Worm (Caenorhabditis elegans): ENCODE results near the gene gst-17.
"Not testable (repeated sequence)": the region's sequence is repeated elsewhere in the genome, so short reads cannot be mapped to it uniquely, and the experiment has no call there.

Gene gst-17

DNA sequence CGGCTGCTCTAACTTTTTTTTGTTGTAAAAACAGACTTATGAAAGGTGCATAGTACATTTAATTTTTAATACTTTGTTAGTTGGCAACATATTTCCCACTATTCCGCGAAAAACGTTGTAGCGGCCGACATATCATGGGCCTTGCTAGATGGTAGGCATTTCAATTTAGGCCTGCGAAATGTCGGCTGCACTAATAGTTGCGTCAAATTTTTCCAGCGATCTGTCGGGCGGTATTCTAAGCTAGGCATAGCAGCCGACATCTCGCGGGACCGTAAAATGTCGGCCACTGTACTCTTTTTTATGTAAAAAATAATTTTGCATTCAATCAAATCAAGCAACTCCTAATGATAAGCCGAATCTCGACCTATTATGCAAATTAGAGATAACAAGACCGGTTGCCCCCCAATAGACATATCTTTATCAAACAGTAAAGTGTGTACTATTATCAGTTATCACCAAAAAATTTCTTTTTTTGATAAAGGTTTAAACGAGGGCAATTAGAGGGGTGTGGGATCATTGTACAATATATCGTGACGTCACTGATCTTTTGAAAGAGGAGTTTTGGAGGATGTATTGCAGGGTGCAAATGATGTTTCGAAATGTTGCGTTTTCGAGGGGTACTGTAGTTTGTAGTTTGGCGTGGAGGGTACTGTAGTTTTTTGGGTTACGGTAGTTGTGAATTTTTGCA, 34.5 kb upstream of the gst-17 start:
- TF ChIP-seq ztf-29 (GFP tag; IDR thresholded peaks at IDR 0.05) = no peak
- no peak for TF ChIP-seq flt-1 (GFP tag; IDR thresholded peaks at IDR 0.05)
- TF ChIP-seq ztf-23 (GFP tag; IDR thresholded peaks at IDR 0.05) = no peak
- TF ChIP-seq med-1 (GFP tag; optimal IDR thresholded peaks at IDR 0.05; ENCODE audit: insufficient read depth) = no peak
- no peak for TF ChIP-seq ref-1 (GFP tag; conservative IDR thresholded peaks at IDR 0.05)
- TF ChIP-seq cog-1 (tag; optimal IDR thresholded peaks at IDR 0.05) = no peak
- no peak for TF ChIP-seq klf-2 (GFP tag; conservative IDR thresholded peaks at IDR 0.05)
- TF ChIP-seq tab-1 (GFP tag; IDR thresholded peaks at IDR 0.05) = no peak
- TF ChIP-seq T22C8.4 (GFP tag; IDR thresholded peaks at IDR 0.05) = no peak

DNA sequence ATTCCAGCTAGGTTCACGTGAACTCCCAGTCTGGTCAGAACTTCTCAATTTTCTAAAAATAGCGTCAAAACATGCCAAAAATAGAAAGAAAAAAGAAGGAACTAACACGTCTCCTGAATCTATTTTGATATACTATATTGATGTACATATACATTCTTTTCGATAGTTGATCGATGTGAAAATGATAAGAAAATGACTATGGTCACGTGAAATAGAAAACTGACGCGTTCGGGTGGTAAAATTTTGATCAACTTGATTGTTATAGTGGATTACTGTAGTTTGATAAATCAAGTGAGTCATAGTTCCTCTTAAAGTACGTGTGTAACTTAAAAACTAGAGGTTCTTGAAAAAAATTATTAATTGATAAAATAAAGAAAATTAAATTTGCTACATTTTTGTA, 33.8 kb upstream of the gst-17 start:
- TF ChIP-seq cog-1 (tag; optimal IDR thresholded peaks at IDR 0.05) = no peak
- no peak for TF ChIP-seq klf-2 (GFP tag; conservative IDR thresholded peaks at IDR 0.05)
- no peak for TF ChIP-seq med-1 (GFP tag; optimal IDR thresholded peaks at IDR 0.05; ENCODE audit: insufficient read depth)
- no peak for TF ChIP-seq ztf-29 (GFP tag; IDR thresholded peaks at IDR 0.05)
- TF ChIP-seq flt-1 (GFP tag; IDR thresholded peaks at IDR 0.05) = no peak
- no peak for TF ChIP-seq tab-1 (GFP tag; IDR thresholded peaks at IDR 0.05)
- no peak for TF ChIP-seq ztf-23 (GFP tag; IDR thresholded peaks at IDR 0.05)
- no peak for TF ChIP-seq T22C8.4 (GFP tag; IDR thresholded peaks at IDR 0.05)
- no peak for TF ChIP-seq ref-1 (GFP tag; conservative IDR thresholded peaks at IDR 0.05)

DNA sequence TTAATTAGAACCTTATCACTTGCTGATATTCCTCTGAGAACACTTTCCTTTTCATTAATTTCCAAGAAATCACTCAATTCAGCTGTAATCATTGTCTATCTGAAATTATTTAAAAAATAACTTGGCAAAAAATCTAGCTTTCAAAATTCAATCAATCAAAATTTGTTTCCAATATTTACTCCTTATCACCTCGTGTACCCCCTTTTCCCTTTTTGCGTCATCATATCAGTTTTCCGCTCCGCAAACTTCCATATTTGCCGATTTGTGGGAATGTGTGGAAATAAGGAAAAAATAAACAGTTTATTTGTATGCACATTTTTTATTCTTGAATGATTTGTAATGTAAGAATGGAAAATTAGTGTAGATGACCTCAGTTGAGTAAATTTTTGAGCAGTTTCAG, 31.4 kb upstream of the gst-17 start, which contains the start of gene C31C9.6:
Gene C31C9.6, minus strand, starts transcription at position 101 of the 400 bp plus-strand sequence.
- not testable (repeated sequence) for TF ChIP-seq klf-2 (GFP tag; conservative IDR thresholded peaks at IDR 0.05); med-1 (GFP tag; optimal IDR thresholded peaks at IDR 0.05; ENCODE audit: insufficient read depth); T22C8.4 (GFP tag; IDR thresholded peaks at IDR 0.05)

DNA sequence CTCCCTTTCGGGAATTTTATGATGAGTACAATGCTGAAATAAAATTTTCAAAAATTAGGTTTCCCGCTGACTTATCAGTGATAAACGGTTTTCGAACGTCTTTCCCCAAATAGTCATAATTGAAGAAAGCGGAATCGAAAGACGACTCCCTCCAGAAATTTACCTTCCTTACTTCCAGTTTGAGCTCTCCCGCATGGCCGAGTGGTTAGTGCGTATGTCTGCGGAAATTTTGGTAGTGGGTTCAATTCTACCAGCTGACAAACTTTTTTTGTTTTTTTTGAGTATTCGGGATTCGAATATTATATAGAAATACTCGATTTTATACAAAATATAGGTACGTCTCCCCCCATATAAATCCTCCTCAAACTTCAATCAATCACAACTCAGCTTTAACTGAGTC, 27.8 kb upstream of the gst-17 start:
- TF ChIP-seq flt-1 (GFP tag; IDR thresholded peaks at IDR 0.05) = peak; percentile 75; the same call in 1 of the 2 replicates

DNA sequence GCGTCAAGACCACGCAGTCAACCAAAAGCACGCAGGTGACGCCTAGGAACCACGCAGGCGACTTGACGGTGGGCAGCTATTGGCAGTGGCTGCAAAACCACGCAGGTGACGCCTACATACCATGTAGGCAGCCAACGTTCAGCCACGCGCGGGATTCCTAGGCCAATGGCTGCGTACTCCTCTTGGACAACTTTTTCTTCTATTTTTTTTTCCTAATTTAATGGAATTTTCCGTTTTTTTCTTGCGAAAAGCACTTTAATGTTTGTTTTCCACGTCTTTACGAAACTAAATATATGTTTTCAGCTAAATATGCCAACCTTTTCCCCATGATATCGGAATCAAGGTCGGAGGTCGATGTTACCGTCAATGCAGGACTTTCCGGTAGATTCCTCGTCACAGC, 24.1 kb upstream of the gst-17 start, which contains the start of gene C31C9.9:
Gene C31C9.9, plus strand, starts transcription at position 301 of the 400 bp plus-strand sequence.
- not testable (repeated sequence) for TF ChIP-seq cog-1 (tag; optimal IDR thresholded peaks at IDR 0.05); klf-2 (GFP tag; conservative IDR thresholded peaks at IDR 0.05); T22C8.4 (GFP tag; IDR thresholded peaks at IDR 0.05)

DNA sequence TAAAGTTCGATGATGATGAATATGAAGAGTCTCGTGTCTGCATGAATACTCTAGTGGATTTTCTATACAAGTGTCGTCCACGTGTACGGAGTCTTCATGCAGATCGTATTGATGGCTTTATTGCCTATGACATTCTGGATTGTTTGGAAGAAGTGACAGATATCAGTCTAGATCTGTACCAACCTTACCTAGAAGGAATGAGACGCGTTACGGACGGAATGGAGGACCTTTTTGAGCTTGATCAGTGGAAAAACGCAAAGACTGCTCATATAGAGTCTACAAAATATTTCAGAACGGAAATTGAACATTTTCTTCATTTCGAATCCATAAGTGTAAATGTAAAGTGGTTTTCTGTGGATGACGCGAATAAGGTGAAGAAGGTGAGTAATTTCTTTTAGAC, 17.6 kb upstream of the gst-17 start, which contains the start of gene fbxa-169:
Gene fbxa-169, plus strand, starts transcription at position 301 of the 400 bp plus-strand sequence.
- TF ChIP-seq T22C8.4 (GFP tag; IDR thresholded peaks at IDR 0.05) = no peak
- TF ChIP-seq cog-1 (tag; optimal IDR thresholded peaks at IDR 0.05) = no peak
- TF ChIP-seq klf-2 (GFP tag; conservative IDR thresholded peaks at IDR 0.05) = no peak
- TF ChIP-seq tab-1 (GFP tag; IDR thresholded peaks at IDR 0.05) = no peak
- TF ChIP-seq flt-1 (GFP tag; IDR thresholded peaks at IDR 0.05) = no peak
- no peak for TF ChIP-seq ztf-23 (GFP tag; IDR thresholded peaks at IDR 0.05)
- no peak for TF ChIP-seq ztf-29 (GFP tag; IDR thresholded peaks at IDR 0.05)
- TF ChIP-seq ref-1 (GFP tag; conservative IDR thresholded peaks at IDR 0.05) = no peak
- TF ChIP-seq med-1 (GFP tag; optimal IDR thresholded peaks at IDR 0.05; ENCODE audit: insufficient read depth) = no peak

DNA sequence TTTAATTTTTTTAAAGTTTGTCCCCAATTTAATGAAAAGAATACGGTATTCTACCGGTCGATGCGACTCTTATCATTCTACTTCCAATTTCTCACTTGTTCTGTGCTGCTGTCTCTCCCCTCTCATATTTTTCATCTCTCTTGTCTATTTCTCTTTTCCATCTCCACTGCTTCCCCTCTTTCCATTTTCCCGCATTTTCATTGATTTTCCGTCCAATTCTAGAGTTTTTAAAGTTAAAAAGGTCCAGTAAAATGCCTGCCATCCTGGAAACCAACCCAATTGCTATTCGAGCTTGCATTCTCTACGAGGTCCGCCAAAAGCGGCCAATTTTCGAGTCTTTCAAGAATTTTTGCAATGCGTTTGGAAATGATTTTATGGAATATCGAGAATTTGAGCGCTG, 10.7 kb upstream of the gst-17 start, which contains the start of gene fbxa-167:
Gene fbxa-167, plus strand, starts transcription at position 179 of the 400 bp plus-strand sequence.
- no peak for TF ChIP-seq ztf-23 (GFP tag; IDR thresholded peaks at IDR 0.05)
- TF ChIP-seq ref-1 (GFP tag; conservative IDR thresholded peaks at IDR 0.05) = no peak
- TF ChIP-seq med-1 (GFP tag; optimal IDR thresholded peaks at IDR 0.05; ENCODE audit: insufficient read depth) = no peak
- TF ChIP-seq cog-1 (tag; optimal IDR thresholded peaks at IDR 0.05) = no peak
- TF ChIP-seq ztf-29 (GFP tag; IDR thresholded peaks at IDR 0.05) = no peak
- no peak for TF ChIP-seq flt-1 (GFP tag; IDR thresholded peaks at IDR 0.05)
- TF ChIP-seq T22C8.4 (GFP tag; IDR thresholded peaks at IDR 0.05) = no peak
- TF ChIP-seq tab-1 (GFP tag; IDR thresholded peaks at IDR 0.05) = no peak
- TF ChIP-seq klf-2 (GFP tag; conservative IDR thresholded peaks at IDR 0.05) = no peak

DNA sequence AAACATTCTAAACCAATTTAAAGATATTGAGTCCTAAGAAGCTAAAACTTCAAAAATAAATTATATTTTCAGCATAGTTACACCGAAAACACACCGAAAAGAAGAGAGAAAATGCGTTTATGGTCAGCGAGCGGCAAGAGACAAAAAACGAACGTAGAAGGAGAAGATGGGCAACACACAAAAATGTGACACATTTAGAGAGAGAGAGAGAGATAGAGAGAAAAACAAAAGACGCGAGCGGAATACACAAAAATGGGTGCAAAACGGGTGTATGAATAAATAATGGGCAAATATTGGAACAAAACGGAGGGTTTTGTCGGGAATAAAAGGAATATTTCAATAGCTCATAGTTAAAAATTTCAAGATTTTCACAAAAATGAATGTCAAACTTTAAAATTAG, 9.6 kb upstream of the gst-17 start:
- TF ChIP-seq tab-1 (GFP tag; IDR thresholded peaks at IDR 0.05) (no peak), ztf-23 (GFP tag; IDR thresholded peaks at IDR 0.05) (no peak), klf-2 (GFP tag; conservative IDR thresholded peaks at IDR 0.05) (no peak), cog-1 (tag; optimal IDR thresholded peaks at IDR 0.05) (no peak)

DNA sequence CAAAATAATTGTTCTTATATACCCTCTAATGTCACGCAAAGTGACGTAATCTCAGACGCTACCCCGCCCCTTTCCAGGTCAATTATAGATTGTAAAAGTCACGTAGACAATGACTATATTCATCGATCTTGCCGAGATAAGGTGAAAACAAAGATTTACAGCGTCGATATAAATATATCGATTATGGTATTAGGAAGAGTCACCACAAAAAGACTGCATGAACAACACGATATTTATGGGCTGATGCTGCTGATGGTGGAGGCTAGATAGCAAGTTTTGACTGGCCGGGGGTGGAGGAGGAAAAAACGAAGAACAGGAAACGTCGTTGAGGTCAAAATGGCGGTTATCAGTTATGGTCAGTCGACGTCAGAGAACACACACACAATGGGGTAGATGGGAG, 8.0 kb upstream of the gst-17 start:
- TF ChIP-seq ref-1 (GFP tag; conservative IDR thresholded peaks at IDR 0.05) (no peak), klf-2 (GFP tag; conservative IDR thresholded peaks at IDR 0.05) (no peak), tab-1 (GFP tag; IDR thresholded peaks at IDR 0.05) (no peak), ztf-29 (GFP tag; IDR thresholded peaks at IDR 0.05) (no peak), cog-1 (tag; optimal IDR thresholded peaks at IDR 0.05) (no peak), T22C8.4 (GFP tag; IDR thresholded peaks at IDR 0.05) (no peak), flt-1 (GFP tag; IDR thresholded peaks at IDR 0.05) (no peak), ztf-23 (GFP tag; IDR thresholded peaks at IDR 0.05) (no peak), med-1 (GFP tag; optimal IDR thresholded peaks at IDR 0.05; ENCODE audit: insufficient read depth) (no peak)

DNA sequence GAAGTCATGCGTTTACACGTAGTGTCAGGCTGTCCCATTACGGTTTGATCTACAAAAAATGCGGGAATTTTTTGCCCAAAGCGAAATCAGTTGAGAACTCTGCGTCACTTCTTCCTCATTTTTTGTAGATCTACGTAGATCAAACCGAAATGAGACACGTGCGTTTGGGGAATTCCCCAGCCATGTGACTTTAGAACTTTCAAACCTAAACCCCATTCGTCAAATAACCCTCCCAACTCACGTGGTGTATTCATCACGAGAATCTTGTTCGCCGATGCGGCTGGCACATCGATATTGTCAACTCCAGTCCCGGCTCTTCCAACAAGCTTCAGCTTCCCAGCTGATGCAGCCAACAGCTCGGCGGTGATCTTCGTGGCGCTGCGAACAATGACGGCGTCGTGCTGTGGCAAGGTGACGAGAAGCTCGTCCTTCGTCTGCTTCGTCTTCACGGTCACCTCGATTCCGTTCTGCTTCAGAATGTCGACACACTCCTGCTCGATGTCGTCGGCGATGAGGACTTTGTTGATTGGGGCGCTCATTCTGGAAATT, 7.4 kb upstream of the gst-17 start, which contains the start of gene phdh-1:
Gene phdh-1, minus strand, starts transcription at position 540 of the 549 bp plus-strand sequence.
- TF ChIP-seq klf-2 (GFP tag; conservative IDR thresholded peaks at IDR 0.05) = no peak
- no peak for TF ChIP-seq ref-1 (GFP tag; conservative IDR thresholded peaks at IDR 0.05)
- TF ChIP-seq flt-1 (GFP tag; IDR thresholded peaks at IDR 0.05) = no peak
- no peak for TF ChIP-seq tab-1 (GFP tag; IDR thresholded peaks at IDR 0.05)
- no peak for TF ChIP-seq ztf-23 (GFP tag; IDR thresholded peaks at IDR 0.05)
- TF ChIP-seq ztf-29 (GFP tag; IDR thresholded peaks at IDR 0.05) = no peak
- no peak for TF ChIP-seq T22C8.4 (GFP tag; IDR thresholded peaks at IDR 0.05)
- no peak for TF ChIP-seq med-1 (GFP tag; optimal IDR thresholded peaks at IDR 0.05; ENCODE audit: insufficient read depth)
- no peak for TF ChIP-seq cog-1 (tag; optimal IDR thresholded peaks at IDR 0.05)

Data from whole organism, midembryonic.